Worm (Caenorhabditis elegans): ENCODE results near the gene tag-314.

tag-314 gene

ce11 chrV:10421802-10422201 is 6.7 kb downstream of the tag-314 start, which contains the start of gene col-13:
col-13 (minus strand) TSS chrV:10421902.
- TF ChIP-seq fkh-10 (GFP tag; optimal IDR thresholded peaks at IDR 0.05) (no peak), sox-4 (tag; optimal IDR thresholded peaks at IDR 0.05) (no peak), ceh-19 (GFP tag; optimal IDR thresholded peaks at IDR 0.05) (no peak), lim-6 (tag; optimal IDR thresholded peaks at IDR 0.05) (no peak), Y22D7AL.16 (tag; optimal IDR thresholded peaks at IDR 0.05) (no peak), ref-2 (tag; optimal IDR thresholded peaks at IDR 0.05) (no peak), pha-4 (tag; optimal IDR thresholded peaks at IDR 0.05) (no peak), ceh-14 (tag; optimal IDR thresholded peaks at IDR 0.05) (no peak), rnt-1 (tag; optimal IDR thresholded peaks at IDR 0.05) (no peak), ceh-6 (GFP tag; optimal IDR thresholded peaks at IDR 0.05) (no peak), ets-4 (tag; optimal IDR thresholded peaks at IDR 0.05) (no peak), fax-1 (tag; optimal IDR thresholded peaks at IDR 0.05) (no peak), unc-42 (tag; optimal IDR thresholded peaks at IDR 0.05) (no peak), syd-9 (tag; optimal IDR thresholded peaks at IDR 0.05) (no peak), elt-4 (tag; optimal IDR thresholded peaks at IDR 0.05) (no peak), lin-11 (tag; optimal IDR thresholded peaks at IDR 0.05) (no peak), C08G9.2 (tag; optimal IDR thresholded peaks at IDR 0.05) (no peak), T23F11.4 (GFP tag; optimal IDR thresholded peaks at IDR 0.05) (no peak), ttx-3 (tag; optimal IDR thresholded peaks at IDR 0.05) (no peak), ceh-30 (tag; optimal IDR thresholded peaks at IDR 0.05) (no peak)

ce11 chrV:10418961-10419360 is 9.5 kb downstream of the tag-314 start, which contains the start of gene F15H10.5:
F15H10.5 (minus strand) TSS chrV:10419061.
- TF ChIP-seq nhr-11 (tag; optimal IDR thresholded peaks at IDR 0.05), result no peak
- TF ChIP-seq T23F11.4 (GFP tag; optimal IDR thresholded peaks at IDR 0.05), result no peak
- TF ChIP-seq ceh-24 (tag; optimal IDR thresholded peaks at IDR 0.05), result no peak
- no peak for TF ChIP-seq zip-5 (tag; optimal IDR thresholded peaks at IDR 0.05)
- TF ChIP-seq dve-1 (tag; optimal IDR thresholded peaks at IDR 0.05), result no peak
- TF ChIP-seq unc-3 (GFP tag; conservative IDR thresholded peaks at IDR 0.05), result no peak
- no peak for TF ChIP-seq unc-3 (tag; optimal IDR thresholded peaks at IDR 0.05)
- no peak for TF ChIP-seq hlh-13 (GFP tag; optimal IDR thresholded peaks at IDR 0.05)

ce11 chrV:10416925-10417324 is 11.6 kb downstream of the tag-314 start, which contains the start of gene F15H10.10:
F15H10.10 (minus strand) TSS chrV:10417025.
- TF ChIP-seq F13H6.1 (tag; optimal IDR thresholded peaks at IDR 0.05), result no peak
- TF ChIP-seq ceh-34 (tag; optimal IDR thresholded peaks at IDR 0.05), result no peak
- no peak for TF ChIP-seq fkh-10 (GFP tag; optimal IDR thresholded peaks at IDR 0.05)
- no peak for TF ChIP-seq hlh-30 (tag; optimal IDR thresholded peaks at IDR 0.05; ENCODE audit: insufficient read depth)
- TF ChIP-seq pag-3 (tag; optimal IDR thresholded peaks at IDR 0.05; ENCODE audit: borderline replicate concordance), result no peak
- no peak for TF ChIP-seq ceh-18 (tag; optimal IDR thresholded peaks at IDR 0.05)
- no peak for TF ChIP-seq pros-1 (tag; optimal IDR thresholded peaks at IDR 0.05)
- TF ChIP-seq ceh-24 (tag; optimal IDR thresholded peaks at IDR 0.05), result no peak
- no peak for TF ChIP-seq syd-9 (tag; optimal IDR thresholded peaks at IDR 0.05)

- TF ChIP-seq dmd-4 (tag; optimal IDR thresholded peaks at IDR 0.05; ENCODE audit: borderline replicate concordance) (no peak), elt-2 (tag; optimal IDR thresholded peaks at IDR 0.05) (no peak), ceh-14 (tag; optimal IDR thresholded peaks at IDR 0.05) (no peak), mec-3 (tag; optimal IDR thresholded peaks at IDR 0.05; ENCODE audit: borderline replicate concordance) (no peak), nhr-11 (tag; optimal IDR thresholded peaks at IDR 0.05) (no peak), nfya-1 (tag; optimal IDR thresholded peaks at IDR 0.05) (no peak), ttx-3 (tag; optimal IDR thresholded peaks at IDR 0.05) (no peak), ceh-31 (tag; optimal IDR thresholded peaks at IDR 0.05) (no peak), T23F11.4 (GFP tag; optimal IDR thresholded peaks at IDR 0.05) (no peak), ceh-24 (tag; optimal IDR thresholded peaks at IDR 0.05) (no peak), che-1 (tag; optimal IDR thresholded peaks at IDR 0.05) (no peak), unc-86 (tag; optimal IDR thresholded peaks at IDR 0.05) (no peak), syd-9 (tag; optimal IDR thresholded peaks at IDR 0.05) (no peak), fkh-10 (GFP tag; optimal IDR thresholded peaks at IDR 0.05) (no peak), sdc-2 (tag; optimal IDR thresholded peaks at IDR 0.05) (no peak), nhr-232 (tag; optimal IDR thresholded peaks at IDR 0.05) (no peak), unc-3 (GFP tag; conservative IDR thresholded peaks at IDR 0.05) (no peak), unc-3 (tag; optimal IDR thresholded peaks at IDR 0.05) (no peak), ama-1 (optimal IDR thresholded peaks at IDR 0.05) (no peak)
Measured at ce11 chrV:10414610-10415009, 13.9 kb downstream of the tag-314 start, which contains the start of gene F15H10.9. F15H10.9 (minus strand) TSS chrV:10414710.
